Fruit fly (Drosophila melanogaster) whole organism, embryonic: Measurements from ENCODE around the gene Acyp2.

Source experiments
- Atf-2 ChIP-seq: fragments of 200-800 bp; sonication (Bioruptor generic); optimal IDR thresholded peaks from 2 replicates; lab custom pipeline; 2016; ENCODE audit warnings: missing biosample characterization, missing genetic modification characterization
- BtbVII ChIP-seq: fragments of 200-800 bp; sonication (Bioruptor generic); optimal IDR thresholded peaks from 3 replicates; lab custom pipeline; 2017; ENCODE audit warnings: missing biosample characterization, mild to moderate bottlenecking, missing genetic modification characterization
- CG10274 ChIP-seq: fragments of 200-800 bp; sonication (Bioruptor generic); optimal IDR thresholded peaks from 3 replicates; lab custom pipeline; 2017; ENCODE audit warnings: missing biosample characterization, mild to moderate bottlenecking, missing genetic modification characterization
- CG13296 ChIP-seq: fragments of 200-800 bp; sonication (Bioruptor generic); optimal IDR thresholded peaks from 3 replicates; lab custom pipeline; 2018; ENCODE audit warnings: missing biosample characterization, mild to moderate bottlenecking, missing genetic modification characterization
- CG14441 ChIP-seq: fragments of 200-800 bp; sonication (Bioruptor generic); IDR thresholded peaks from 2 replicates; pipeline ENCODE4 v1.3.6; 2022; ENCODE audit warnings: missing biosample characterization, missing genetic modification characterization
- CG15073 ChIP-seq: fragments of 200-800 bp; sonication (Bioruptor generic); optimal IDR thresholded peaks from 2 replicates; lab custom pipeline; 2016; ENCODE audit warnings: missing biosample characterization, missing genetic modification characterization
- CG15479 ChIP-seq: fragments of 200-800 bp; sonication (Bioruptor generic); optimal IDR thresholded peaks from 3 replicates; lab custom pipeline; 2019; ENCODE audit warnings: missing biosample characterization, mild to moderate bottlenecking, missing genetic modification characterization, moderate library complexity
- CG17912 ChIP-seq: fragments of 200-800 bp; sonication (Bioruptor generic); optimal IDR thresholded peaks from 2 replicates; lab custom pipeline; 2018; ENCODE audit warnings: missing biosample characterization, mild to moderate bottlenecking, missing genetic modification characterization
- CG18619 ChIP-seq: fragments of 200-800 bp; sonication (Bioruptor generic); optimal IDR thresholded peaks from 3 replicates; lab custom pipeline; 2017; ENCODE audit warnings: missing biosample characterization, mild to moderate bottlenecking, missing genetic modification characterization
- CG2199 ChIP-seq: fragments of 200-800 bp; sonication (Bioruptor generic); IDR thresholded peaks from 3 replicates; pipeline ENCODE4 v1.3.6; 2022; ENCODE audit warnings: missing biosample characterization, missing genetic modification characterization
- CG2202 ChIP-seq: fragments of 200-800 bp; sonication (Bioruptor generic); optimal IDR thresholded peaks from 2 replicates; lab custom pipeline; 2018; ENCODE audit warnings: missing biosample characterization, mild to moderate bottlenecking, missing genetic modification characterization
- CG31365 ChIP-seq: fragments of 200-800 bp; sonication (Bioruptor generic); optimal IDR thresholded peaks from 2 replicates; lab custom pipeline; 2018; ENCODE audit warnings: missing biosample characterization, mild to moderate bottlenecking, missing genetic modification characterization
- CG31388 ChIP-seq: fragments of 200-800 bp; sonication (Bioruptor generic); optimal IDR thresholded peaks from 2 replicates; lab custom pipeline; 2016; ENCODE audit warnings: missing biosample characterization, missing genetic modification characterization
- CG32532 ChIP-seq: fragments of 200-800 bp; sonication (Bioruptor generic); IDR thresholded peaks from 2 replicates; pipeline ENCODE4 v1.3.6; 2022; ENCODE audit warnings: missing biosample characterization, missing genetic modification characterization
- CG34422 ChIP-seq: fragments of 200-800 bp; sonication (Bioruptor generic); IDR thresholded peaks from 3 replicates; pipeline ENCODE4 v1.3.6; 2022; ENCODE audit warnings: missing biosample characterization, missing genetic modification characterization
- CG3726 ChIP-seq: fragments of 200-800 bp; sonication (Bioruptor generic); IDR thresholded peaks from 3 replicates; pipeline ENCODE4, ENCODE4 v1.3.6; 2022; ENCODE audit warnings: missing biosample characterization, missing genetic modification characterization
- CG5180 ChIP-seq: fragments of 200-800 bp; sonication (Bioruptor generic); optimal IDR thresholded peaks from 3 replicates; lab custom pipeline; 2017; ENCODE audit warnings: missing biosample characterization, missing genetic modification characterization, mild to moderate bottlenecking, moderate library complexity, missing genetic modification reagents
- CG6683 ChIP-seq: fragments of 200-800 bp; sonication (Bioruptor generic); optimal IDR thresholded peaks from 2 replicates; lab custom pipeline; 2017; ENCODE audit warnings: missing biosample characterization, mild to moderate bottlenecking, missing genetic modification characterization, missing genetic modification reagents
- CG7745 ChIP-seq: fragments of 200-800 bp; sonication (Bioruptor generic); optimal IDR thresholded peaks from 2 replicates; lab custom pipeline; 2018; ENCODE audit warnings: missing biosample characterization, mild to moderate bottlenecking, missing genetic modification characterization, moderate library complexity
- Doc3 ChIP-seq: fragments of 200-800 bp; sonication (Bioruptor generic); IDR thresholded peaks from 3 replicates; pipeline ENCODE4 v1.3.6; 2022; ENCODE audit warnings: missing biosample characterization, missing genetic modification characterization; ENCODE audit not compliant: partially characterized antibody
- Dref ChIP-seq: fragments of 200-800 bp; sonication (Bioruptor generic); IDR thresholded peaks from 2 replicates; pipeline ENCODE4 v1.3.6; 2022; ENCODE audit warnings: missing biosample characterization, missing genetic modification characterization
- Drgx ChIP-seq: fragments of 200-800 bp; sonication (Bioruptor generic); IDR thresholded peaks from 2 replicates; pipeline ENCODE4 v1.3.6; 2022; ENCODE audit warnings: missing biosample characterization, missing genetic modification characterization
- HLH4C ChIP-seq: fragments of 200-800 bp; sonication (Bioruptor generic); IDR thresholded peaks from 3 replicates; pipeline ENCODE4 v1.3.6; 2022; ENCODE audit warnings: missing biosample characterization, missing genetic modification characterization; ENCODE audit not compliant: partially characterized antibody
- Hr51 ChIP-seq, 2 experiments: fragments of 200-800 bp; sonication (Bioruptor generic); optimal IDR thresholded peaks; 2 replicates in 1 of 2; 3 replicates in 1 of 2; lab custom pipeline; 2016 to 2018; ENCODE audit warnings: missing biosample characterization in 2 of 2, missing genetic modification characterization in 2 of 2, mild to moderate bottlenecking in 1 of 2, moderate library complexity in 1 of 2
- Hsf ChIP-seq: fragments of 200-800 bp; sonication (Bioruptor generic); optimal IDR thresholded peaks from 3 replicates; lab custom pipeline; 2016; ENCODE audit warnings: missing biosample characterization, missing genetic modification characterization
- Max ChIP-seq: fragments of 200-800 bp; sonication (Bioruptor generic); optimal IDR thresholded peaks from 2 replicates; lab custom pipeline; 2016; ENCODE audit warnings: missing biosample characterization, mild to moderate bottlenecking, missing genetic modification characterization
- Meics ChIP-seq: fragments of 200-800 bp; sonication (Bioruptor generic); optimal IDR thresholded peaks from 2 replicates; lab custom pipeline; 2017; ENCODE audit warnings: missing biosample characterization, mild to moderate bottlenecking, missing genetic modification characterization
- NC2β ChIP-seq: fragments of 200-800 bp; sonication (Bioruptor generic); optimal IDR thresholded peaks from 2 replicates; lab custom pipeline; 2016; ENCODE audit warnings: missing biosample characterization, missing genetic modification characterization
- NFAT ChIP-seq: fragments of 200-800 bp; sonication (Bioruptor generic); IDR thresholded peaks from 2 replicates; pipeline ENCODE4 v1.3.6; 2022; ENCODE audit warnings: missing biosample characterization, missing genetic modification characterization
- Neu2 ChIP-seq: fragments of 200-800 bp; sonication (Bioruptor generic); optimal IDR thresholded peaks from 3 replicates; lab custom pipeline; 2016; ENCODE audit warnings: missing biosample characterization, missing genetic modification characterization, borderline replicate concordance
- Rx ChIP-seq: fragments of 200-800 bp; sonication (Bioruptor generic); IDR thresholded peaks from 2 replicates; pipeline ENCODE4 v1.3.6; 2022; ENCODE audit warnings: missing biosample characterization, missing genetic modification characterization
- Spps ChIP-seq: fragments of 200-800 bp; sonication (Bioruptor generic); optimal IDR thresholded peaks from 2 replicates; lab custom pipeline; 2018; ENCODE audit warnings: missing biosample characterization, mild to moderate bottlenecking, missing genetic modification characterization
- Sry-β ChIP-seq: fragments of 200-800 bp; sonication (Bioruptor generic); optimal IDR thresholded peaks from 2 replicates; lab custom pipeline; 2018; ENCODE audit warnings: missing biosample characterization, mild to moderate bottlenecking, missing genetic modification characterization, moderate library complexity
- ac ChIP-seq: fragments of 200-800 bp; sonication (Bioruptor generic); optimal IDR thresholded peaks from 3 replicates; lab custom pipeline; 2017; ENCODE audit warnings: missing biosample characterization, mild to moderate bottlenecking, missing genetic modification characterization
- ash1 ChIP-seq: fragments of 200-800 bp; sonication (Bioruptor generic); optimal IDR thresholded peaks from 2 replicates; lab custom pipeline; 2018; ENCODE audit warnings: missing biosample characterization, mild to moderate bottlenecking, missing genetic modification characterization
- bowl ChIP-seq: fragments of 200-800 bp; sonication (Bioruptor generic); IDR thresholded peaks from 2 replicates; pipeline ENCODE4 v1.3.6; 2022; ENCODE audit warnings: missing biosample characterization, missing genetic modification characterization
- crc ChIP-seq: fragments of 200-800 bp; sonication (Bioruptor generic); optimal IDR thresholded peaks from 2 replicates; lab custom pipeline; 2016; ENCODE audit warnings: missing biosample characterization, missing genetic modification characterization
- crol ChIP-seq: fragments of 200-800 bp; sonication (Bioruptor generic); IDR thresholded peaks from 2 replicates; pipeline ENCODE4 v1.3.6; 2022; ENCODE audit warnings: missing biosample characterization, missing genetic modification characterization
- dimm ChIP-seq: fragments of 200-800 bp; sonication (Bioruptor generic); IDR thresholded peaks from 2 replicates; pipeline ENCODE4 v1.3.6; 2022; ENCODE audit warnings: missing biosample characterization, missing genetic modification characterization
- fu2 ChIP-seq: fragments of 200-800 bp; sonication (Bioruptor generic); optimal IDR thresholded peaks from 2 replicates; lab custom pipeline; 2016; ENCODE audit warnings: missing biosample characterization, missing genetic modification characterization
- gem ChIP-seq: fragments of 200-800 bp; sonication (Bioruptor generic); optimal IDR thresholded peaks from 2 replicates; lab custom pipeline; 2019; ENCODE audit warnings: missing biosample characterization, mild to moderate bottlenecking, missing genetic modification characterization, moderate library complexity
- h ChIP-seq: fragments of >200 bp; optimal IDR thresholded peaks from 2 replicates; lab custom pipeline; 2017
- hth ChIP-seq: fragments of >200 bp; optimal IDR thresholded peaks from 2 replicates; lab custom pipeline; 2017; ENCODE audit warnings: inconsistent platforms
- kah ChIP-seq: fragments of 200-800 bp; sonication (Bioruptor generic); optimal IDR thresholded peaks from 2 replicates; lab custom pipeline; 2018; ENCODE audit warnings: missing biosample characterization, mild to moderate bottlenecking, missing genetic modification characterization
- lbe ChIP-seq: fragments of 200-800 bp; sonication (Bioruptor generic); optimal IDR thresholded peaks from 2 replicates; lab custom pipeline; 2016; ENCODE audit warnings: missing biosample characterization, mild to moderate bottlenecking, missing genetic modification characterization
- nom ChIP-seq: fragments of 200-800 bp; sonication (Bioruptor generic); optimal IDR thresholded peaks from 2 replicates; lab custom pipeline; 2017; ENCODE audit warnings: missing biosample characterization, missing genetic modification characterization, mild to moderate bottlenecking, moderate library complexity, missing genetic modification reagents
- ssp ChIP-seq: fragments of 200-800 bp; sonication (Bioruptor generic); IDR thresholded peaks from 2 replicates; pipeline ENCODE4 v1.3.6; 2022; ENCODE audit warnings: missing biosample characterization, missing genetic modification characterization
- tin ChIP-seq: fragments of 200-800 bp; sonication (Bioruptor generic); optimal IDR thresholded peaks from 3 replicates; lab custom pipeline; 2016; ENCODE audit warnings: missing biosample characterization, missing genetic modification characterization
- tna ChIP-seq: fragments of 200-800 bp; sonication (Bioruptor generic); IDR thresholded peaks from 2 replicates; pipeline ENCODE4 v1.3.6; 2022; ENCODE audit warnings: missing biosample characterization, missing genetic modification characterization; ENCODE audit not compliant: partially characterized antibody

Gene Acyp2

dm6 chr3R:15836864-15837824 lies 44.7 kb downstream of the Acyp2 start, which contains the start of the genes ND-23 and spn-E (continued):
- TF ChIP-seq tin (GFP tag; lab: Kevin White, UChicago) (peak; percentile 43), CG3726 (no peak), crol (GFP tag; lab: Robert Waterston, UW) (no peak), gem (tag; lab: Kevin White, UChicago) (peak; percentile 85), crc (GFP tag; lab: Kevin White, UChicago) (no peak), Max (GFP tag; lab: Kevin White, UChicago) (no peak), CG7745 (no peak), bowl (no peak), CG15479 (GFP tag; lab: Kevin White, UChicago) (no peak), NC2β (GFP tag; lab: Kevin White, UChicago) (no peak), Hsf (GFP tag; lab: Kevin White, UChicago) (no peak), ssp (GFP tag; lab: Robert Waterston, UW) (peak; percentile 48), kah (no peak), CG34422 (no peak; the same call in 2 of the 3 replicates), CG10274 (GFP tag; lab: Kevin White, UChicago) (no peak), hth (lab: Kevin White, UChicago) (no peak), Sry-β (GFP tag; lab: Kevin White, UChicago) (no peak), Hr51 (GFP tag; optimal IDR thresholded peaks at IDR 0.05; lab: Kevin White, UChicago) (no peak), Neu2 (GFP tag; lab: Kevin White, UChicago) (no peak), lbe (GFP tag; lab: Kevin White, UChicago) (peak; percentile 47), CG31388 (GFP tag; lab: Kevin White, UChicago) (no peak), Atf-2 (GFP tag; lab: Kevin White, UChicago) (no peak), Spps (tag; lab: Kevin White, UChicago) (no peak), nom (no peak), HLH4C (peak; percentile 65), ac (no peak), dimm (GFP tag; lab: Robert Waterston, UW) (no peak), Dref (GFP tag; lab: Robert Waterston, UW) (peak; percentile 68), Drgx (GFP tag; lab: Robert Waterston, UW) (0 out of 2 replicates have a peak, but pooled peaks have one; percentile 23), CG2202 (tag; lab: Kevin White, UChicago) (no peak), Rx (no peak), h (lab: Kevin White, UChicago) (no peak), BtbVII (GFP tag; lab: Kevin White, UChicago) (no peak), Meics (GFP tag; lab: Kevin White, UChicago) (peak; percentile 43), fu2 (no peak), CG13296 (peak; percentile 21), CG14441 (GFP tag; lab: Robert Waterston, UW) (no peak), tna (no peak), CG32532 (GFP tag; lab: Robert Waterston, UW) (peak; percentile 55; the same call in 1 of the 2 replicates), NFAT (GFP tag; lab: Robert Waterston, UW) (0 out of 2 replicates have a peak, but pooled peaks have one; percentile 39), CG15073 (GFP tag; lab: Kevin White, UChicago) (no peak), CG5180 (GFP tag; lab: Kevin White, UChicago) (no peak), ash1 (GFP tag; lab: Kevin White, UChicago) (no peak), CG31365 (tag; lab: Kevin White, UChicago) (no peak), CG2199 (GFP tag; lab: Robert Waterston, UW) (no peak), CG18619 (GFP tag; lab: Kevin White, UChicago) (no peak), Doc3 (peak; percentile 76), CG6683 (no peak), CG17912 (no peak)
